Fruit fly (Drosophila melanogaster): ENCODE data around the gene Ir40a.

dm6 chr2L:22214276-22214675 lies at the start of gene Ir40a:
- no peak for TF ChIP-seq CTCF (optimal IDR thresholded peaks at IDR 0.05)
- no peak for TF ChIP-seq CG8478 (optimal IDR thresholded peaks at IDR 0.05)
